Worm (Caenorhabditis elegans) whole organism, late embryonic: ENCODE results near the gene F47C12.6.

Source experiments
- T23F11.4 ChIP-seq: fragments of 200-800 bp; sonication (Bioruptor generic); optimal IDR thresholded peaks from 2 replicates; lab custom pipeline; 2018; ENCODE audit warnings: mild to moderate bottlenecking, missing genetic modification characterization, missing compliant biosample characterization
- ama-1 ChIP-seq: fragments of 150-350 bp; optimal IDR thresholded peaks from 2 replicates; lab custom pipeline; 2014
- ceh-2 ChIP-seq: sonication (generic microtip); optimal IDR thresholded peaks from 2 replicates; lab custom pipeline; 2016; ENCODE audit warnings: missing genotype, missing genetic modification characterization, missing compliant biosample characterization
- ceh-34 ChIP-seq: sonication (generic microtip); optimal IDR thresholded peaks from 2 replicates; lab custom pipeline; 2016; ENCODE audit warnings: mild to moderate bottlenecking, missing genetic modification characterization, missing compliant biosample characterization
- fkh-6 ChIP-seq: sonication (generic microtip); optimal IDR thresholded peaks from 2 replicates; lab custom pipeline; 2016; ENCODE audit warnings: missing genetic modification characterization, missing compliant biosample characterization
- hlh-30 ChIP-seq: sonication (generic microtip); optimal IDR thresholded peaks from 2 replicates; lab custom pipeline; 2017; ENCODE audit warnings: antibody characterized with exemption, missing genetic modification characterization, missing compliant biosample characterization; ENCODE audit not compliant: insufficient read depth
- hlh-6 ChIP-seq: sonication (generic microtip); optimal IDR thresholded peaks from 2 replicates; lab custom pipeline; 2016; ENCODE audit warnings: missing genotype, missing genetic modification characterization, missing compliant biosample characterization
- hlh-8 ChIP-seq: sonication (generic microtip); optimal IDR thresholded peaks from 2 replicates; lab custom pipeline; 2016; ENCODE audit warnings: missing genotype, missing genetic modification characterization, missing compliant biosample characterization
- lim-6 ChIP-seq: sonication (generic microtip); optimal IDR thresholded peaks from 2 replicates; lab custom pipeline; 2016; ENCODE audit warnings: missing genetic modification characterization, missing compliant biosample characterization
- mec-3 ChIP-seq: sonication (generic microtip); optimal IDR thresholded peaks from 2 replicates; lab custom pipeline; 2016; ENCODE audit warnings: borderline replicate concordance, missing genetic modification characterization, missing compliant biosample characterization
- pag-3 ChIP-seq: sonication (generic microtip); optimal IDR thresholded peaks from 2 replicates; lab custom pipeline; 2016; ENCODE audit warnings: missing compliant biosample characterization, missing genetic modification characterization, borderline replicate concordance
- rnt-1 ChIP-seq: sonication (generic microtip); optimal IDR thresholded peaks from 2 replicates; lab custom pipeline; 2016; ENCODE audit warnings: missing genetic modification characterization, missing compliant biosample characterization
- unc-86 ChIP-seq: sonication (generic microtip); optimal IDR thresholded peaks from 2 replicates; lab custom pipeline; 2016; ENCODE audit warnings: missing genetic modification characterization, missing compliant biosample characterization

- TF ChIP-seq T23F11.4 (no peak), lim-6 (tag; lab: Kevin White, UChicago) (no peak), ceh-2 (tag; lab: Kevin White, UChicago) (no peak), ama-1 (no peak), hlh-8 (tag; lab: Kevin White, UChicago) (no peak), rnt-1 (tag; lab: Kevin White, UChicago) (no peak), hlh-30 (tag; lab: Kevin White, UChicago) (no peak), hlh-6 (no peak), mec-3 (no peak), fkh-6 (tag; lab: Kevin White, UChicago) (no peak), pag-3 (no peak), ceh-34 (tag; lab: Kevin White, UChicago) (no peak), unc-86 (tag; lab: Kevin White, UChicago) (no peak)
Observed at ce11 chrIV:4004221-4004620, 11.0 kb upstream of the F47C12.6 start.
